Worm (Caenorhabditis elegans): ENCODE measurements around the gene zip-12.
A peak's percentile ranks its signal among the peaks of the same experiment; 100 is the strongest.

Gene zip-12

DNA sequence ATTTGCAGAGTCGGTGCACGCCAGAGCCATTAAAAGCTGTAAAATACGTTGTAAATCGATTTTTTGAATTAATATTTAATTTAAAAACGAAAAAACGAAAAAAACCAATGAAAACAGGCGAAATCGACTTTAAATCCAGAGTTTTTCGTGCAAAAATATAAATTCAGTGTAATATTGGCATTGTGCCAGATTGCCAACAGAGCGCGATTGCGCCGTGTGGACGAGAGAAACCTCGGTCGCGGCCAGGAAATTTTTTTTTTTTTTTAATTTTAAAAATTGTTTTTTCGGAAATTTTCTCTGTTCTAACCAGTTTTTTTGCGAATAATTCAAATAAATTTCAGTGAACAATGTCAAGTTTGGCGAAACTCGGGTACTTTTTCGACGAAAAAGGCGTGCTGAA lies 23.6 kb downstream of the zip-12 start, which contains the start of the genes pph-4.1 and Y75B8A.31 (continued):
- TF ChIP-seq ztf-6 (GFP tag; IDR thresholded peaks at IDR 0.05) (0 out of 2 replicates have a peak, but pooled peaks have one; percentile 37), ceh-58 (GFP tag; IDR thresholded peaks at IDR 0.05) (no peak), unc-62 (GFP tag; optimal IDR thresholded peaks at IDR 0.05) (no peak), gei-17 (GFP tag; optimal IDR thresholded peaks at IDR 0.05) (no peak), madf-6 (GFP tag; IDR thresholded peaks at IDR 0.05) (peak; percentile 85), Y95B8A.8 (GFP tag; IDR thresholded peaks at IDR 0.05) (peak; percentile 70; the same call in 1 of the 2 replicates), lsl-1 (GFP tag; optimal IDR thresholded peaks at IDR 0.05) (peak; percentile 68), attf-5 (GFP tag; optimal IDR thresholded peaks at IDR 0.05) (peak; percentile 85), tbx-9 (tag; optimal IDR thresholded peaks at IDR 0.05; ENCODE audit: borderline replicate concordance) (no peak), madf-3 (GFP tag; IDR thresholded peaks at IDR 0.05) (peak; percentile 63; the same call in 1 of the 2 replicates), hmg-20 (GFP tag; IDR thresholded peaks at IDR 0.05) (0 out of 2 replicates have a peak, but pooled peaks have one; percentile 15), ets-4 (GFP tag; optimal IDR thresholded peaks at IDR 0.05) (no peak), zfh-2 (GFP tag; conservative IDR thresholded peaks at IDR 0.05) (no peak), aptf-2 (GFP tag; conservative IDR thresholded peaks at IDR 0.05) (no peak; the same call in 1 of the 2 replicates)

DNA sequence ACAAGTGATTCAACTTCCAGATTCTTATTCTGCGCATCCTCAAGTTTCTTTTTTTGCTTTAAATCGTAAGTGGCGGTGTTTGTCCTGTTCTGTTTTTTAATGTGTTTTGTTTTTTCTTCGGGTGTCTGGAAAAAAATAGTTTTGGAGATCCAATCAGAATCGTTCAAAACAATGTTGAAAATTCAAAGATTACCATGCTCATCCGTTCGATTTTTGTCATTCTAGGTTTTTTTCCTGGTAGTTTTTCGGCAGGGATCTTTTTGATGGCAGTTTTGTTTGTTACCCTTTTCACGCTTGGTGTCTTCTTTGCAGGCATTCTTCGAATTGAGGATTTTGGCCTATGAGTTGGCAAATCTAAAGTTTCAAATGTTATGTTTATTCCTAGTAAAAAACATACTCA lies 28.9 kb downstream of the zip-12 start:
- no peak for TF ChIP-seq lin-40 (tag; optimal IDR thresholded peaks at IDR 0.05)
- no peak for TF ChIP-seq B0336.3 (GFP tag; IDR thresholded peaks at IDR 0.05)
- TF ChIP-seq hlh-26 (GFP tag; conservative IDR thresholded peaks at IDR 0.05), result no peak
- no peak for TF ChIP-seq ama-1 (optimal IDR thresholded peaks at IDR 0.05)
- no peak for TF ChIP-seq ama-1 (GFP tag; optimal IDR thresholded peaks at IDR 0.05)
- TF ChIP-seq madf-10 (tag; optimal IDR thresholded peaks at IDR 0.05), result no peak
- TF ChIP-seq ztf-25 (GFP tag; IDR thresholded peaks at IDR 0.05), result no peak
- TF ChIP-seq bed-2 (GFP tag; IDR thresholded peaks at IDR 0.05), result no peak
- no peak for TF ChIP-seq let-526 (GFP tag; IDR thresholded peaks at IDR 0.05)
- TF ChIP-seq ztf-18 (tag; optimal IDR thresholded peaks at IDR 0.05), result no peak
- TF ChIP-seq ztf-6 (GFP tag; IDR thresholded peaks at IDR 0.05), result no peak
- TF ChIP-seq ets-4 (GFP tag; optimal IDR thresholded peaks at IDR 0.05), result no peak

DNA sequence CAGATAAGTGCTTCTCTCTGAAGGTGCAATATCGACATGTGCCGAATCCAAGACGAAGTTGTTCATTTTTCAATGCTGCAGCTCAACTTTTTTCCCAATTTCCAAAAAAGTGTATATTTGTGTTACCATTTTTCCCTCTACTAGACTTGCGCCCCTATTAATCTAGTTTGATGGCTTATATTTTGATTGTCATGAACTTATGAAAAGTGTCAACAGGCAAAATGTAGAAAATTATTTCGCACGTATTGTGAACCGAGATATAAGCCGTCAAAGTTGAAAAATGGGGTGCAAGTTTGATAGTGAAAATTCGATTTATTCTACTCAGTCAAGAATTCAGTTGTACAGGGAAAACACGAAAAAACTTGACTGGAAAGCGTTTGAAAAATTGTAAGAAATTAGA lies 30.7 kb downstream of the zip-12 start, which contains the start of gene Y75B8A.32:
TSS of gene Y75B8A.32 (minus strand) at position 101 of the 400 bp plus-strand sequence.
- TF ChIP-seq Y53G8AR.9 (GFP tag; conservative IDR thresholded peaks at IDR 0.05) (no peak), cebp-1 (GFP tag; IDR thresholded peaks at IDR 0.05) (no peak), cebp-1 (tag; optimal IDR thresholded peaks at IDR 0.05) (no peak), ztf-6 (GFP tag; IDR thresholded peaks at IDR 0.05) (no peak), attf-3 (GFP tag; conservative IDR thresholded peaks at IDR 0.05) (no peak), egl-44 (GFP tag; IDR thresholded peaks at IDR 0.05) (no peak), let-607 (tag; optimal IDR thresholded peaks at IDR 0.05) (no peak), madf-8 (GFP tag; conservative IDR thresholded peaks at IDR 0.05) (no peak), tbp1 (GFP tag; optimal IDR thresholded peaks at IDR 0.05) (no peak), F57C9.4 (tag; optimal IDR thresholded peaks at IDR 0.05) (no peak), repo-1 (tag; optimal IDR thresholded peaks at IDR 0.05) (no peak), Y79H2A.3 (GFP tag; conservative IDR thresholded peaks at IDR 0.05) (no peak), ceh-91 (GFP tag; IDR thresholded peaks at IDR 0.05) (no peak), madf-10 (tag; optimal IDR thresholded peaks at IDR 0.05) (no peak), rpc-1 (optimal IDR thresholded peaks at IDR 0.05) (no peak), rpc-1 (tag; optimal IDR thresholded peaks at IDR 0.05) (no peak), B0261.1 (tag; optimal IDR thresholded peaks at IDR 0.05) (no peak), lag-1 (GFP tag; IDR thresholded peaks at IDR 0.05) (no peak), bed-2 (GFP tag; IDR thresholded peaks at IDR 0.05) (no peak)
